Fruit fly (Drosophila melanogaster): ENCODE measurements around the gene vret.
A peak's percentile ranks its signal among the peaks of the same experiment; 100 is the strongest.

vret gene

dm6 chr3R:22727857-22728256, 17.5 kb downstream of the vret start:
- no peak for TF ChIP-seq CG17801 (GFP tag; optimal IDR thresholded peaks at IDR 0.05; ENCODE audit: partially characterized antibody)

DNA sequence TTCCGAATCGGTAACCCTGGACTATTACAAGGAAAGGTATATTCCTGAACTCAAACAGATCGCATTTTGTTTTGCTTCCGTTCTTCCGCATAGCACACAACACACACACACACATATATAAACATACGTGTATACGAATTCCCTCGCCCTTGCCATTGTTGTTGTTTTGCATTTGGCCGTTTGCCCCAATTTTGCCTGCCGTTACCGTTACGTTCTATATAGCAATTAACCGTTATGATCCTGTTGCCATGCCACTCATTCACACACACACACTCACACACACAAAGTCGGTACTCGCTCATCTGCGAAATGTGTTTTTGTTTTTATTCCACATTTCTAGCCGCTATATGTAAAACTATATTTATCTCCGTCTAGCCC, 17.9 kb downstream of the vret start:
- no peak for TF ChIP-seq CG17801 (GFP tag; optimal IDR thresholded peaks at IDR 0.05; ENCODE audit: partially characterized antibody)

DNA sequence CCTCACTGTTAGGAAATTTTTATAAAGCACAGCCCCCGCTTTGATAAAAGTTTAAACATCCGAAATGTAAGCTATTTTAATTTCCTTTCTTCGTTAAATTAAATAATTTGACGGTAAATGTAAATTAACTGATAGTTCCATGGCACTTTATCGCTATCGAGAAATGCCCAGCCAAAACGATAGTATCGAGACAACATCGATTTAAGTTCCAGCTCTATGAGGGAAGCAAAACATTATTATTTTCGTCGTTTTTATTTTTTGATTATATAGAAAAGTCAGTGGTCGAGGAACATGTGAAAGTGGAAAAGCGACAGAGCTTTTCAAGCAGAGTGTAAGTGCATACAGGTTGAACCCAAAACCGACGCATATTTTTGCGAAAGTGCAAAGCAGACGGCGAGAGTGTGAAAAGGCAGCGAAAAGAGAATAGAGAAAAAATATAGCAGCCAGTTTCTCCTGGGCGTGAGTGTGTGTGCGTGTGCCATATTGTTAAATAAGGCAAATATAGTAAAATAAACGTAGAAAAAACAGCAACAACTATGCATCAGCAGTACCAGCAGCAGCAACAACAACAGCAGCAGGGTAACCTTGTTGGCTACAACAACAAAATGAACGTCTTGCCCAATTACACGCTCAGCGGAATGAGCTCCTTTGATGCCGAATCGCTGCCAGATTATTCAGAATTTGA, 18.5 kb downstream of the vret start, which contains the start of gene CG45049:
Gene CG45049 (plus strand): TSS at position 197 of the 685 bp plus-strand sequence.
- TF ChIP-seq CG17801 (GFP tag; optimal IDR thresholded peaks at IDR 0.05; ENCODE audit: partially characterized antibody), result no peak

dm6 chr3R:22726031-22726770, 19.2 kb downstream of the vret start, which contains the start of gene RNF220:
RNF220 (minus strand) TSS chr3R:22726414.
- TF ChIP-seq CG17801 (GFP tag; optimal IDR thresholded peaks at IDR 0.05; ENCODE audit: partially characterized antibody), result no peak

dm6 chr3R:22724149-22724973, 21.0 kb downstream of the vret start, which contains the start of gene Irp-1A:
Irp-1A (minus strand) TSS chr3R:22724587.
- peak; percentile 66 for TF ChIP-seq CG17801 (GFP tag; optimal IDR thresholded peaks at IDR 0.05; ENCODE audit: partially characterized antibody)

DNA sequence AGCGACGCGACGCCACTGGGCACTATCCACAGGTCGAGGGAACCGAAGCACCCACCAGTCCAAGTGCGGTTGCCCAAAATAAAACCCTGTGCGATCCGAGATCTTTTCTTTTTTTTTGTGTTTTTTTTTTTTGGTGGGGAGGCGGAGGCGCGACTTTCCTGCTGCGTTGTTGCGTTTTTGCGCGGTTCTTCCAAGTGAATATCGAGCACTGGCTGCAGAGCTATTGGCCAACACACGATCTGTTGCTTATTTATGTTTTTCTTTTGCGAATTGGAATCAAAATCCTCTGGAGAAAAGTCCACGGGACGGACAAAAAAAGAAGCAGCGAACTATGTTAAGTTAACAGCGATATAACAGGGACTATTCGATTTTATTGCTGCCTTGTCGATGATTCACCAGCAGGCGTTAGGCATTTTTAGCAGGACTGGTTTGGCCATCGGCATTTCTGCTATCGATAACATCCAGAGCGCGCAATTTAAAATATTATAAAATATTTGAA, 24.5 kb downstream of the vret start, which contains the start of gene wge:
Gene wge (minus strand): TSS at position 343 of the 499 bp plus-strand sequence.
- TF ChIP-seq CG17801 (GFP tag; optimal IDR thresholded peaks at IDR 0.05; ENCODE audit: partially characterized antibody), result peak; percentile 57

- no peak for TF ChIP-seq CG17801 (GFP tag; optimal IDR thresholded peaks at IDR 0.05; ENCODE audit: partially characterized antibody)
Observed at dm6 chr3R:22719607-22719949, 25.8 kb downstream of the vret start.

DNA sequence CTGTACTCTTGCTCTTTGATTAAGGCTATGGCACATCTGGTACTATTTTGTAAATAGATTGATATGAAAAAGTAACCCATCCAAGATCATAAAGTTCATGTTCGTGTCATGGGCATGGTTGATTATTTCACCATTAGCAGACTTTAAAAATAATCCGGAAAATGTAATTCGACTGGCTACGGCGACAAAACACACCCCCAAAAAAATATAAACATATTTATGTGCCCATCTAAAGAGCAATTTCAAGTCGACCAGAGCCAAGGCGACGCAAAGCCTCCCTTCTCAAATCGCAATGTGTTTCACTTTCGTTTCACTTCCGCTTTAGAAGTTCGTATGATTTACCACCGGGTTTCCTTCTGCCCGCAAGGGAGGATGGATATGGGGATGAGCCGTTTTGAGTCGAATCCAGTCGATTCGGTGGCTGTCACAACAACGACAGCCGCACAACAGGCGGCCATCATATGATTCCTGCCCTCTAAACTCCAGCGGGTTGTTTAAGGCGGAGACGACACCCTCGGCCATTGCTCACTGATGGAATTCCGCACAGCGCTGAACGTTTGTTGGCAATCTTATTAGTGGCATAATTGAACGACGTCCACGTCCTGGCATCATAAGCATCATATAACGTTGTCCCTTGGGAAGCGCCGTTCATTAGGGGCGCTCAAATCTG, 26.3 kb downstream of the vret start:
- TF ChIP-seq CG17801 (GFP tag; optimal IDR thresholded peaks at IDR 0.05; ENCODE audit: partially characterized antibody), result no peak

dm6 chr3R:22718401-22718800, 27.0 kb downstream of the vret start:
- TF ChIP-seq CG17801 (GFP tag; optimal IDR thresholded peaks at IDR 0.05; ENCODE audit: partially characterized antibody), result no peak

DNA sequence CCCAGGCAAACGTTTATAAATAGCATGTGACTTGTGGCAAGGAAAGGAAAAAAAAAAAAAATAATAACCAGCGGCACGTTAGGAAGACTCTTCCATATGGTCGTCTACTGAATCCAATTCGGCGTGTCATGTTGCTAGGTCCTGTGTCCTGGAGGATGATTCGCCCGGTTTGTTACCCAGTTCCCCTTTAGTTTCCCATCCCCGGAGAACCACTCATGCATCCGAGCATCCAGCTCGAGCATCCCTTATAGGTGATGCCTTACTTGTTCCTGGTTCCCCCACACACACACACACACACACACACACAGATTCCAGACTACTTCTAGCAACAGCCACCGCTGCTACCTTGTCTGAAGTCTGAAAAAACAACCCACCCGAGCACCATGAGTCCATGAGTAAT, 27.5 kb downstream of the vret start:
- TF ChIP-seq CG17801 (GFP tag; optimal IDR thresholded peaks at IDR 0.05; ENCODE audit: partially characterized antibody), result no peak

DNA sequence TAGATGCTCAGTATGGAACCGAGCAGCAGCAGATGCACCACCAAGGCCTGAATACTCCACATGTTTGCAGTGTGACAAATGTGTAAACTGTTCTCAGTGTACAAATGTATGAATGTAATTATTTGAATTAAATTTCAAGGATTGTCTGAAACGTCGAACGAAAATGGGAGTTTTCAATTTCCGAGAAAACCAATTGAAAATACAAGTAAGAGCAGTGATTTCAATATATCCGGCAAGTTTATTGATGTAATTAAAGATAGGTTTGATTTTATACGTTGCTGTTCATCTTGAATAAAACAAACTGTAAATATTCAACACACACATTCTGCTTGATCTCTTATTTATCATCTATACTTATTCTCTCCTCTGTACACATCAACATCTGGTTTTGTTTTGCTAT, 34.7 kb downstream of the vret start, which contains the start of gene CG4907:
Gene CG4907 (minus strand): TSS at position 101 of the 400 bp plus-strand sequence.
- no peak for TF ChIP-seq CG17801 (GFP tag; optimal IDR thresholded peaks at IDR 0.05; ENCODE audit: partially characterized antibody)

DNA sequence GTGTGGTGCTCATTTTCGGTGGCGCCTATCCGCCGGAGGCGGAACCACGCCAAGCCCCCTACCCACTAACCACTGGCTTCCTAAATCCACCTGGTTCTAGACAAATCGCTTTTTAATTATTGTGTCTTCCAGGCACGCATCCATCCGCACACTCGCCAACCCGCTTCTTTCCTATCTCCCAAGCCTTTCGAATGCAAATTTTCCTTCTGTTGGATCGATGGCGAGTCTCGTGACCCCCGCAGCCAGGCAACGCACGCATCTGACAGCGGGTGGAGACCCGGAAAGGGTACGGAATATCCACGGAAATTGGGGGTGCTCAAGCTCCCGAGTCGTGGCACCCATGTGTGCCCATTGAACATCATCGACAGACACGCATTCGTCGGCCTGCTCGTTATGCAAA, 38.2 kb downstream of the vret start, which contains the start of gene CG13842:
Gene CG13842 (minus strand): TSS at position 101 of the 400 bp plus-strand sequence.
- TF ChIP-seq CG17801 (GFP tag; optimal IDR thresholded peaks at IDR 0.05; ENCODE audit: partially characterized antibody), result no peak

- TF ChIP-seq CG17801 (GFP tag; optimal IDR thresholded peaks at IDR 0.05; ENCODE audit: partially characterized antibody), result no peak
Observed at dm6 chr3R:22701793-22702192, 43.6 kb downstream of the vret start, which contains the start of the genes CG6972 and CCAP. CG6972 (plus strand) TSS chr3R:22702007. CCAP (minus strand) TSS chr3R:22702084.

dm6 chr3R:22698208-22698607, 47.2 kb downstream of the vret start, which contains the start of gene Cyp6d4:
Cyp6d4 (plus strand) TSS chr3R:22698319.
- no peak for TF ChIP-seq CG17801 (GFP tag; optimal IDR thresholded peaks at IDR 0.05; ENCODE audit: partially characterized antibody)
